Worm (Caenorhabditis elegans): ENCODE results near the gene ZK1010.2.
A peak's percentile ranks its signal among the peaks of the same experiment; 100 is the strongest.

ZK1010.2 gene

DNA sequence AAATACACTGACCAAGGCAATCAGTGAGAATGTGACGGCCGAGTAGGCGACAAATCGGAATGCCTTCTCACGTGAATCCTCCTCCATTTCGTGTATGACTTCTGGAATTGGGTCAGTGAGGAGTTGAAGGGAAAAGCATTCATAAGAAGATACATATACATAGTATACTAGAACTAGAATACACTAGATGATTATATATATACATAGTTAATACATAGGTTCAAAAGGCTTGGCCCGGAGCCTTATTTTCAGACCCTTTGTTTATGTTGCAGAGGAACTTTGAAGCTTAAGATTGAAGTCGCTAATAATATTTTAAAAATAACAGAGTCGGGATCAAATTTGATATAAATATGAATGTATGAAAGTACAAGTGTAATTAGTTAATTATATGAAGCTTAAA, 15.9 kb upstream of the ZK1010.2 start, which contains the start of gene col-97:
Gene col-97, minus strand, starts transcription at position 101 of the 400 bp plus-strand sequence.
- TF ChIP-seq duxl-1 (tag; optimal IDR thresholded peaks at IDR 0.05; ENCODE audit: poor library complexity) (no peak), unc-62 (GFP tag; optimal IDR thresholded peaks at IDR 0.05 in 1 of 2) (peak in 1 of 2 experiments; percentile 40), unc-62 (tag; optimal IDR thresholded peaks at IDR 0.05) (no peak), skn-1 (tag; optimal IDR thresholded peaks at IDR 0.05) (no peak), aly-2 (tag; optimal IDR thresholded peaks at IDR 0.05) (no peak), ceh-20 (GFP tag; IDR thresholded peaks at IDR 0.05) (no peak)

DNA sequence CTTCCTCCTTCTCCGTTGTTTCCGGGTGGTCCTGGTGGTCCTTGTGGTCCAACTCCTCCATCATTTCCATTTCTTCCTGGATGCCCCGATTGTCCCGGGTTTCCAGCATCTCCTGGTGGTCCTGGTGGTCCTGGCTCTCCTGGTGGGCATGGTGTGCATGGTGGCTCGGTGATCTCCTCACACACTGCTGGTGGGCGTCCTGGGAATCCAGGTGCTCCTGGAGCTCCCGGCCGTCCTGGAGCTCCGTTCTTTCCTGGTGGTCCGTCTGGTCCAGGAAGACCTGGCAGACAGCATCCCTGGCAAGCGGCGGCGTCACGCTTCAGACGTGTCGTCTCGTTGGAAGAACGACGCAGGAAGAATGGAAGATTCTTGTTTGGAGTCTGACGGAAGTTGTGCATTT, 15.4 kb upstream of the ZK1010.2 start:
- TF ChIP-seq lin-38 (GFP tag; IDR thresholded peaks at IDR 0.05) (no peak), Y75B8A.6 (GFP tag; IDR thresholded peaks at IDR 0.05) (no peak), nhr-41 (GFP tag; IDR thresholded peaks at IDR 0.05) (no peak), set-16 (GFP tag; IDR thresholded peaks at IDR 0.05) (peak; percentile 97), hif-1 (tag; optimal IDR thresholded peaks at IDR 0.05) (no peak), nhr-42 (GFP tag; IDR thresholded peaks at IDR 0.05) (no peak), F26F4.8 (GFP tag; conservative IDR thresholded peaks at IDR 0.05) (no peak)

- peak in 1 of 2 experiments; percentile 60 for TF ChIP-seq unc-62 (GFP tag; optimal IDR thresholded peaks at IDR 0.05 in 1 of 2)
- no peak for TF ChIP-seq unc-62 (tag; optimal IDR thresholded peaks at IDR 0.05)
- no peak for TF ChIP-seq ztf-7 (tag; optimal IDR thresholded peaks at IDR 0.05)
These were observed 13.3 kb upstream of the ZK1010.2 start, which contains the start of gene ZK1010.12 for ce11 chrIII:12990997-12991396. ZK1010.12 (plus strand) TSS chrIII:12991297.

DNA sequence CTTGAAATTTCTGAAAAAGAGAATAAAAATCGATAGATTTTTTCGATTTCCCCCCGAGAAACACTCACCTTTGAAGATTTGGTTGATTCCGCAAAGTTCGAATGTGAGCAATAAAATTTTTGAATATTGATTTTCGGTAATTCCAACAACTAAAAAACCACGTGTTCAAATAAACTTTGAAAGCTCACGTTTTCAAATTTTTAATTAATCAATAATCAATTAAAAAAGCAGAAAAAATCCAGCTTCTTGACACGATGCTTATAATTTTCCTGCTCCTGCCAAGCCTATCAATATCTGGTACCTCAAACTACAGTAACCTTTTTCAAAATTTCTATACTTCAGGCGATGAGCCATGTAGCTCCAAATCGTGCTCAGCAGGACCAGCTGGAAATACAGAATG, 9.8 kb upstream of the ZK1010.2 start, which contains the start of gene ZK1010.5:
Gene ZK1010.5, minus strand, starts transcription at position 101 of the 400 bp plus-strand sequence.
- TF ChIP-seq F49E8.2 (tag; optimal IDR thresholded peaks at IDR 0.05; ENCODE audit: borderline replicate concordance): no peak
- no peak for TF ChIP-seq dmd-6 (GFP tag; IDR thresholded peaks at IDR 0.05)
- TF ChIP-seq lin-13 (GFP tag; optimal IDR thresholded peaks at IDR 0.05): no peak
- no peak for TF ChIP-seq ctbp-1 (GFP tag; IDR thresholded peaks at IDR 0.05)

ce11 chrIII:12980770-12981169, 3.1 kb upstream of the ZK1010.2 start, which contains the start of gene ZK1010.4:
ZK1010.4 (plus strand) TSS chrIII:12981070.
- TF ChIP-seq unc-39 (tag; optimal IDR thresholded peaks at IDR 0.05): no peak
- no peak for TF ChIP-seq madf-9 (GFP tag; conservative IDR thresholded peaks at IDR 0.05)
- TF ChIP-seq lin-13 (GFP tag; optimal IDR thresholded peaks at IDR 0.05): no peak
- TF ChIP-seq hlh-11 (tag; optimal IDR thresholded peaks at IDR 0.05): no peak
- no peak for TF ChIP-seq mdt-29 (GFP tag; IDR thresholded peaks at IDR 0.05)
- no peak for TF ChIP-seq Y5F2A.4 (GFP tag; optimal IDR thresholded peaks at IDR 0.05)
- no peak for TF ChIP-seq nhr-237 (tag; optimal IDR thresholded peaks at IDR 0.05)
- no peak for TF ChIP-seq php-3 (GFP tag; IDR thresholded peaks at IDR 0.05)
- no peak for TF ChIP-seq ceh-28 (tag; optimal IDR thresholded peaks at IDR 0.05)
- TF ChIP-seq lsy-2 (tag; optimal IDR thresholded peaks at IDR 0.05): no peak
- no peak for TF ChIP-seq tra-1 (GFP tag; IDR thresholded peaks at IDR 0.05)
- TF ChIP-seq nhr-77 (tag; optimal IDR thresholded peaks at IDR 0.05): no peak
- TF ChIP-seq dmd-8 (GFP tag; IDR thresholded peaks at IDR 0.05): no peak
- no peak for TF ChIP-seq lin-38 (GFP tag; IDR thresholded peaks at IDR 0.05)
- TF ChIP-seq hmg-1.1 (GFP tag; IDR thresholded peaks at IDR 0.05): no peak
- no peak for TF ChIP-seq nhr-6 (tag; optimal IDR thresholded peaks at IDR 0.05)
- no peak for TF ChIP-seq nhr-11 (tag; optimal IDR thresholded peaks at IDR 0.05)

Measured in whole organism, L4 larva.